Worm (Caenorhabditis elegans) whole organism, L3 larva: Measurements from ENCODE around the gene uvs-1.

Experiments used
- R02D3.7 ChIP-seq: fragments of 150-350 bp; optimal IDR thresholded peaks from 2 replicates; lab custom pipeline; 2014; ENCODE audit warnings: missing biosample characterization, missing genetic modification characterization
- ZK546.5 ChIP-seq: sonication (generic microtip); optimal IDR thresholded peaks from 2 replicates; lab custom pipeline; 2017; ENCODE audit warnings: missing biosample characterization, missing genetic modification characterization
- aly-2 ChIP-seq: fragments of 150-350 bp; optimal IDR thresholded peaks from 2 replicates; lab custom pipeline; 2014; ENCODE audit warnings: missing biosample characterization, missing genetic modification characterization
- ama-1 ChIP-seq: fragments of 150-350 bp; optimal IDR thresholded peaks from 2 replicates; lab custom pipeline; 2018
- ceh-16 ChIP-seq: sonication (generic microtip); optimal IDR thresholded peaks from 2 replicates; lab custom pipeline; 2017; ENCODE audit warnings: missing biosample characterization, missing genetic modification characterization
- ceh-28 ChIP-seq: fragments of 150-350 bp; optimal IDR thresholded peaks from 2 replicates; lab custom pipeline; 2014; ENCODE audit warnings: missing biosample characterization, missing genetic modification reagents, missing genetic modification characterization
- ceh-82 ChIP-seq: fragments of 150-350 bp; optimal IDR thresholded peaks from 2 replicates; lab custom pipeline; 2014; ENCODE audit warnings: missing biosample characterization, missing genetic modification characterization
- ceh-9 ChIP-seq: sonication (generic microtip); optimal IDR thresholded peaks from 2 replicates; lab custom pipeline; 2018; ENCODE audit warnings: missing biosample characterization, missing genetic modification characterization
- daf-12 ChIP-seq: fragments of 150-350 bp; optimal IDR thresholded peaks from 2 replicates; lab custom pipeline; 2014; ENCODE audit warnings: missing biosample characterization, missing genetic modification reagents, missing genetic modification characterization
- egl-5 ChIP-seq: fragments of 150-350 bp; optimal IDR thresholded peaks from 2 replicates; lab custom pipeline; 2017; ENCODE audit warnings: missing biosample characterization, missing genetic modification reagents, missing genetic modification characterization, inconsistent platforms
- elt-2 ChIP-seq: sonication (generic microtip); optimal IDR thresholded peaks from 2 replicates; lab custom pipeline; 2016; ENCODE audit warnings: missing genetic modification reagents, mild to moderate bottlenecking, missing genetic modification characterization, missing compliant biosample characterization
- elt-3 ChIP-seq, 3 experiments: fragments of 150-350 bp in 1 of 3; sonication (generic microtip) in 2 of 3; optimal IDR thresholded peaks; 2 replicates in 2 of 3; 4 replicates in 1 of 3; lab custom pipeline; 2014 to 2017; ENCODE audit warnings: missing biosample characterization in 3 of 3, missing genetic modification characterization in 3 of 3
- fkh-10 ChIP-seq: sonication (generic microtip); optimal IDR thresholded peaks from 2 replicates; lab custom pipeline; 2017; ENCODE audit warnings: missing biosample characterization, missing genetic modification reagents, missing genetic modification characterization
- hmg-11 ChIP-seq: sonication (generic microtip); optimal IDR thresholded peaks from 2 replicates; lab custom pipeline; 2016; ENCODE audit warnings: missing genetic modification characterization, missing compliant biosample characterization
- jun-1 ChIP-seq: fragments of 150-350 bp; optimal IDR thresholded peaks from 2 replicates; lab custom pipeline; 2014; ENCODE audit warnings: missing biosample characterization, missing genetic modification reagents, missing genetic modification characterization
- lin-15B ChIP-seq: fragments of 150-350 bp; optimal IDR thresholded peaks from 2 replicates; lab custom pipeline; 2014; ENCODE audit warnings: missing biosample characterization, missing genetic modification characterization
- lin-39 ChIP-seq: fragments of 150-350 bp; optimal IDR thresholded peaks from 2 replicates; lab custom pipeline; 2018; ENCODE audit warnings: missing biosample characterization, missing genetic modification reagents, missing genetic modification characterization
- mml-1 ChIP-seq: fragments of 150-350 bp; sonication (generic microtip); optimal IDR thresholded peaks from 3 replicates; lab custom pipeline; 2014; ENCODE audit warnings: missing biosample characterization, missing genetic modification characterization
- nfya-1 ChIP-seq: sonication (generic microtip); optimal IDR thresholded peaks from 2 replicates; lab custom pipeline; 2017; ENCODE audit warnings: missing genetic modification characterization, mild to moderate bottlenecking, missing compliant biosample characterization, antibody characterized with exemption, moderate library complexity; ENCODE audit not compliant: insufficient read depth
- nhr-23 ChIP-seq: fragments of 150-350 bp; optimal IDR thresholded peaks from 2 replicates; lab custom pipeline; 2014; ENCODE audit warnings: missing biosample characterization, missing genetic modification reagents, missing genetic modification characterization
- nhr-237 ChIP-seq: fragments of 150-350 bp; optimal IDR thresholded peaks from 2 replicates; lab custom pipeline; 2014; ENCODE audit warnings: missing biosample characterization, missing genetic modification characterization
- nhr-25 ChIP-seq: sonication (generic microtip); optimal IDR thresholded peaks from 2 replicates; lab custom pipeline; 2017; ENCODE audit warnings: missing biosample characterization, missing genetic modification characterization
- nhr-43 ChIP-seq: sonication (generic microtip); optimal IDR thresholded peaks from 2 replicates; lab custom pipeline; 2016; ENCODE audit warnings: mild to moderate bottlenecking, missing genetic modification characterization, missing compliant biosample characterization; ENCODE audit not compliant: poor library complexity, severe bottlenecking
- nhr-67 ChIP-seq: fragments of 150-350 bp; optimal IDR thresholded peaks from 2 replicates; lab custom pipeline; 2014; ENCODE audit warnings: missing biosample characterization, missing genetic modification characterization
- nhr-77 ChIP-seq: fragments of 150-350 bp; optimal IDR thresholded peaks from 2 replicates; lab custom pipeline; 2014; ENCODE audit warnings: missing biosample characterization, missing genetic modification characterization
- pha-4 ChIP-seq: fragments of 150-350 bp; optimal IDR thresholded peaks from 2 replicates; lab custom pipeline; 2014; ENCODE audit warnings: missing biosample characterization, missing genetic modification reagents, missing genetic modification characterization
- pqm-1 ChIP-seq: fragments of 150-350 bp; optimal IDR thresholded peaks from 2 replicates; lab custom pipeline; 2017; ENCODE audit warnings: missing biosample characterization, missing genetic modification characterization, inconsistent platforms
- skn-1 ChIP-seq: fragments of 150-350 bp; optimal IDR thresholded peaks from 2 replicates; lab custom pipeline; 2014; ENCODE audit warnings: missing biosample characterization, missing genetic modification characterization
- snpc-4 ChIP-seq: fragments of 150-350 bp; optimal IDR thresholded peaks from 2 replicates; lab custom pipeline; 2014; ENCODE audit warnings: missing biosample characterization, missing genetic modification characterization
- tbx-2 ChIP-seq: sonication (generic microtip); optimal IDR thresholded peaks from 2 replicates; lab custom pipeline; 2016; ENCODE audit warnings: mild to moderate bottlenecking, missing genetic modification characterization, missing compliant biosample characterization
- unc-62 ChIP-seq: fragments of 150-350 bp; sonication (generic microtip); optimal IDR thresholded peaks from 4 replicates; lab custom pipeline; 2014; ENCODE audit warnings: missing biosample characterization, missing genetic modification reagents, missing genetic modification characterization

The uvs-1 gene

ce11 chrV:7804064-7804800, at the start of gene uvs-1:
Gene uvs-1 (minus strand): TSS chrV:7804208.
- TF ChIP-seq ceh-28 (tag; lab: Kevin White, UChicago) (peak; percentile 56), jun-1 (peak; percentile 18), tbx-2 (tag; lab: Kevin White, UChicago) (no peak), nhr-23 (peak; percentile 25), ZK546.5 (tag; lab: Kevin White, UChicago) (no peak), daf-12 (tag; lab: Kevin White, UChicago) (no peak), elt-2 (peak; percentile 24), ama-1 (lab: Kevin White, UChicago) (peak; percentile 29), elt-3 (tag; optimal IDR thresholded peaks at IDR 0.05; lab: Kevin White, UChicago) (no peak), nhr-25 (tag; lab: Kevin White, UChicago) (peak; percentile 56), fkh-10 (GFP tag; lab: Kevin White, UChicago) (peak; percentile 42), ceh-82 (no peak), lin-15B (peak; percentile 82), nfya-1 (peak; percentile 64), egl-5 (tag; lab: Kevin White, UChicago) (no peak), lin-39 (tag; lab: Kevin White, UChicago) (peak; percentile 87), nhr-43 (tag; lab: Kevin White, UChicago) (no peak), nhr-67 (no peak), R02D3.7 (tag; lab: Kevin White, UChicago) (no peak), pha-4 (tag; lab: Kevin White, UChicago) (peak; percentile 87), snpc-4 (tag; lab: Kevin White, UChicago) (peak; percentile 30)

- TF ChIP-seq pha-4 (tag; lab: Kevin White, UChicago) = no peak
- no peak for TF ChIP-seq ceh-28 (tag; lab: Kevin White, UChicago)
- TF ChIP-seq ceh-16 (tag; lab: Kevin White, UChicago) = no peak
- TF ChIP-seq mml-1 (tag; lab: Kevin White, UChicago) = no peak
- TF ChIP-seq hmg-11 (tag; lab: Kevin White, UChicago) = no peak
- no peak for TF ChIP-seq nhr-77 (tag; lab: Kevin White, UChicago)
- TF ChIP-seq lin-15B = no peak
- TF ChIP-seq pqm-1 (tag; lab: Kevin White, UChicago) = no peak
- no peak for TF ChIP-seq nhr-23
- TF ChIP-seq elt-3 (tag; optimal IDR thresholded peaks at IDR 0.05; lab: Kevin White, UChicago) = no peak
- no peak for TF ChIP-seq daf-12 (tag; lab: Kevin White, UChicago)
- no peak for TF ChIP-seq nhr-237 (tag; lab: Kevin White, UChicago)
- TF ChIP-seq snpc-4 (tag; lab: Kevin White, UChicago) = no peak
- no peak for TF ChIP-seq nhr-67
- no peak for TF ChIP-seq unc-62 (GFP tag; lab: Kevin White, UChicago)
Observed at ce11 chrV:7852078-7852477, 48.1 kb upstream of the uvs-1 start.

- TF ChIP-seq hmg-11 (tag; lab: Kevin White, UChicago) = peak; percentile 38
- TF ChIP-seq aly-2 (tag; lab: Kevin White, UChicago) = no peak
- peak; percentile 15 for TF ChIP-seq nhr-23
- TF ChIP-seq elt-3 (tag; optimal IDR thresholded peaks at IDR 0.05; lab: Kevin White, UChicago) = no peak
- peak; percentile 45 for TF ChIP-seq pha-4 (tag; lab: Kevin White, UChicago)
- TF ChIP-seq elt-2 = peak; percentile 31
- TF ChIP-seq ama-1 (lab: Kevin White, UChicago) = peak; percentile 8
- TF ChIP-seq nhr-67 = no peak
Observed at ce11 chrV:7848251-7848650, 44.2 kb upstream of the uvs-1 start.

- TF ChIP-seq lin-15B (no peak), skn-1 (tag; lab: Kevin White, UChicago) (no peak), mml-1 (tag; lab: Kevin White, UChicago) (no peak), pha-4 (tag; lab: Kevin White, UChicago) (peak; percentile 88), lin-39 (tag; lab: Kevin White, UChicago) (peak; percentile 32), unc-62 (GFP tag; lab: Kevin White, UChicago) (no peak), elt-3 (tag; optimal IDR thresholded peaks at IDR 0.05; lab: Kevin White, UChicago) (no peak), ceh-9 (tag; lab: Kevin White, UChicago) (no peak)
Observed at ce11 chrV:7847687-7848086, 43.7 kb upstream of the uvs-1 start.

- TF ChIP-seq nhr-237 (tag; lab: Kevin White, UChicago) (no peak), nhr-23 (no peak), ceh-82 (no peak), aly-2 (tag; lab: Kevin White, UChicago) (no peak), lin-15B (no peak), jun-1 (no peak)
Observed at ce11 chrV:7847170-7847569, 43.2 kb upstream of the uvs-1 start, which contains the start of gene memo-1. Gene memo-1 (minus strand): TSS chrV:7847171.
